Worm (Caenorhabditis elegans) whole organism, late embryonic: Measurements from ENCODE around the gene Y16E11A.4.
"Not testable (repeated sequence)": the region's sequence is repeated elsewhere in the genome, so short reads cannot be mapped to it uniquely, and the experiment has no call there.

ENCODE experiments used
- C38D4.7 ChIP-seq: fragments of 200-800 bp; sonication (Bioruptor generic); optimal IDR thresholded peaks from 2 replicates; lab custom pipeline; 2018; ENCODE audit warnings: mild to moderate bottlenecking, missing genetic modification characterization, moderate library complexity, missing compliant biosample characterization
- F13H6.1 ChIP-seq: sonication (generic microtip); optimal IDR thresholded peaks from 2 replicates; lab custom pipeline; 2016; ENCODE audit warnings: missing genetic modification characterization, missing compliant biosample characterization
- T23F11.4 ChIP-seq: fragments of 200-800 bp; sonication (Bioruptor generic); optimal IDR thresholded peaks from 2 replicates; lab custom pipeline; 2018; ENCODE audit warnings: mild to moderate bottlenecking, missing genetic modification characterization, missing compliant biosample characterization
- Y22D7AL.16 ChIP-seq: sonication (generic microtip); optimal IDR thresholded peaks from 2 replicates; lab custom pipeline; 2016; ENCODE audit warnings: missing genetic modification characterization, missing compliant biosample characterization
- ceh-14 ChIP-seq: sonication (generic microtip); optimal IDR thresholded peaks from 2 replicates; lab custom pipeline; 2016; ENCODE audit warnings: missing genotype, missing genetic modification characterization, missing compliant biosample characterization
- ceh-31 ChIP-seq: sonication (generic microtip); optimal IDR thresholded peaks from 2 replicates; lab custom pipeline; 2016; ENCODE audit warnings: missing genetic modification characterization, missing compliant biosample characterization
- ceh-34 ChIP-seq: sonication (generic microtip); optimal IDR thresholded peaks from 2 replicates; lab custom pipeline; 2016; ENCODE audit warnings: mild to moderate bottlenecking, missing genetic modification characterization, missing compliant biosample characterization
- ceh-45 ChIP-seq: fragments of 200-800 bp; sonication (Bioruptor generic); IDR thresholded peaks from 2 replicates; pipeline ENCODE4 v1.3.6; 2022; ENCODE audit warnings: missing genetic modification reagents, missing genetic modification characterization, missing compliant biosample characterization
- ceh-6 ChIP-seq: fragments of 200-800 bp; sonication (Bioruptor generic); optimal IDR thresholded peaks from 2 replicates; lab custom pipeline; 2018; ENCODE audit warnings: mild to moderate bottlenecking, missing genetic modification characterization, missing compliant biosample characterization
- che-1 ChIP-seq: sonication (generic microtip); optimal IDR thresholded peaks from 2 replicates; lab custom pipeline; 2016; ENCODE audit warnings: mild to moderate bottlenecking, missing genetic modification characterization, missing compliant biosample characterization
- dmd-4 ChIP-seq: sonication (generic microtip); optimal IDR thresholded peaks from 2 replicates; lab custom pipeline; 2016; ENCODE audit warnings: borderline replicate concordance, missing genetic modification characterization, missing compliant biosample characterization
- elt-2 ChIP-seq: sonication (generic microtip); optimal IDR thresholded peaks from 2 replicates; lab custom pipeline; 2016; ENCODE audit warnings: missing genetic modification reagents, missing genetic modification characterization, missing compliant biosample characterization
- fkh-10 ChIP-seq: fragments of 150-350 bp; optimal IDR thresholded peaks from 2 replicates; lab custom pipeline; 2014; ENCODE audit warnings: missing biosample characterization, missing genetic modification reagents, missing genetic modification characterization
- hlh-15 ChIP-seq: sonication (generic microtip); optimal IDR thresholded peaks from 2 replicates; lab custom pipeline; 2016; ENCODE audit warnings: missing genetic modification characterization, missing compliant biosample characterization
- hlh-30 ChIP-seq: sonication (generic microtip); optimal IDR thresholded peaks from 2 replicates; lab custom pipeline; 2017; ENCODE audit warnings: antibody characterized with exemption, missing genetic modification characterization, missing compliant biosample characterization; ENCODE audit not compliant: insufficient read depth
- hlh-6 ChIP-seq: sonication (generic microtip); optimal IDR thresholded peaks from 2 replicates; lab custom pipeline; 2016; ENCODE audit warnings: missing genotype, missing genetic modification characterization, missing compliant biosample characterization
- hlh-8 ChIP-seq: sonication (generic microtip); optimal IDR thresholded peaks from 2 replicates; lab custom pipeline; 2016; ENCODE audit warnings: missing genotype, missing genetic modification characterization, missing compliant biosample characterization
- lin-11 ChIP-seq: fragments of 200-800 bp; sonication (Bioruptor generic); optimal IDR thresholded peaks from 2 replicates; lab custom pipeline; 2018; ENCODE audit warnings: mild to moderate bottlenecking, missing genetic modification characterization, missing compliant biosample characterization
- madf-2 ChIP-seq: sonication (generic microtip); optimal IDR thresholded peaks from 2 replicates; lab custom pipeline; 2017; ENCODE audit warnings: missing genetic modification characterization, missing compliant biosample characterization
- nfya-1 ChIP-seq: sonication (generic microtip); optimal IDR thresholded peaks from 2 replicates; lab custom pipeline; 2017; ENCODE audit warnings: missing genetic modification characterization, mild to moderate bottlenecking, missing compliant biosample characterization, antibody characterized with exemption, moderate library complexity
- odd-2 ChIP-seq: sonication (generic microtip); optimal IDR thresholded peaks from 2 replicates; lab custom pipeline; 2017; ENCODE audit warnings: antibody characterized with exemption, mild to moderate bottlenecking, missing genetic modification characterization, missing compliant biosample characterization
- pha-2 ChIP-seq: sonication (generic microtip); optimal IDR thresholded peaks from 2 replicates; lab custom pipeline; 2017; ENCODE audit warnings: mild to moderate bottlenecking, missing genetic modification characterization, missing compliant biosample characterization
- pros-1 ChIP-seq: fragments of 150-350 bp; optimal IDR thresholded peaks from 2 replicates; lab custom pipeline; 2014; ENCODE audit warnings: missing biosample characterization, missing genetic modification reagents, missing genetic modification characterization
- ref-2 ChIP-seq: sonication (generic microtip); optimal IDR thresholded peaks from 2 replicates; lab custom pipeline; 2016; ENCODE audit warnings: missing genetic modification characterization, missing compliant biosample characterization
- sox-4 ChIP-seq: sonication (generic microtip); optimal IDR thresholded peaks from 2 replicates; lab custom pipeline; 2017; ENCODE audit warnings: mild to moderate bottlenecking, missing genetic modification characterization, inconsistent platforms, missing compliant biosample characterization
- syd-9 ChIP-seq: sonication (generic microtip); optimal IDR thresholded peaks from 2 replicates; lab custom pipeline; 2016; ENCODE audit warnings: mild to moderate bottlenecking, missing genetic modification characterization, moderate library complexity, missing compliant biosample characterization
- tbx-2 ChIP-seq: sonication (generic microtip); optimal IDR thresholded peaks from 2 replicates; lab custom pipeline; 2016; ENCODE audit warnings: missing genetic modification characterization, missing compliant biosample characterization
- tbx-7 ChIP-seq: sonication (generic microtip); optimal IDR thresholded peaks from 2 replicates; lab custom pipeline; 2016; ENCODE audit warnings: missing genotype, missing genetic modification characterization, missing compliant biosample characterization
- unc-42 ChIP-seq: sonication (generic microtip); optimal IDR thresholded peaks from 2 replicates; lab custom pipeline; 2016; ENCODE audit warnings: missing genotype, missing genetic modification characterization, missing compliant biosample characterization
- unc-86 ChIP-seq: sonication (generic microtip); optimal IDR thresholded peaks from 2 replicates; lab custom pipeline; 2016; ENCODE audit warnings: missing genetic modification characterization, missing compliant biosample characterization
- ztf-16 ChIP-seq: sonication (generic microtip); optimal IDR thresholded peaks from 2 replicates; lab custom pipeline; 2017; ENCODE audit warnings: missing genetic modification characterization, missing compliant biosample characterization

Y16E11A.4 gene

ce11 chrII:1989010-1989409 lies 1.9 kb downstream of the Y16E11A.4 start, which contains the start of gene math-44:
Gene math-44 (plus strand): TSS chrII:1989310.
- no peak for TF ChIP-seq F13H6.1 (tag; lab: Kevin White, UChicago)
- no peak for TF ChIP-seq hlh-30
- TF ChIP-seq hlh-6 (tag; lab: Kevin White, UChicago) = no peak
- no peak for TF ChIP-seq C38D4.7 (GFP tag; lab: Kevin White, UChicago)
- no peak for TF ChIP-seq ref-2 (tag; lab: Kevin White, UChicago)
- no peak for TF ChIP-seq che-1 (tag; lab: Kevin White, UChicago)
- no peak for TF ChIP-seq Y22D7AL.16 (tag; lab: Kevin White, UChicago)
- TF ChIP-seq hlh-8 (tag; lab: Kevin White, UChicago) = no peak
- no peak for TF ChIP-seq odd-2 (tag; lab: Kevin White, UChicago)
- no peak for TF ChIP-seq sox-4 (tag; lab: Kevin White, UChicago)
- TF ChIP-seq unc-86 (tag; lab: Kevin White, UChicago) = no peak

- TF ChIP-seq syd-9 (tag; lab: Kevin White, UChicago) (no peak), hlh-15 (tag; lab: Kevin White, UChicago) (no peak)
These were observed 6.7 kb downstream of the Y16E11A.4 start, which contains the start of gene math-21 for ce11 chrII:1993738-1994137. Gene math-21 (plus strand): TSS chrII:1994038.

ce11 chrII:1995744-1996143 lies 8.7 kb downstream of the Y16E11A.4 start:
- TF ChIP-seq unc-42 (tag; lab: Kevin White, UChicago) (no peak), elt-2 (tag; lab: Kevin White, UChicago) (peak; percentile 84), hlh-15 (tag; lab: Kevin White, UChicago) (no peak), pha-2 (tag; lab: Kevin White, UChicago) (no peak), dmd-4 (tag; lab: Kevin White, UChicago) (no peak), ztf-16 (tag; lab: Kevin White, UChicago) (no peak), nfya-1 (tag; lab: Kevin White, UChicago) (no peak)
- TF ChIP-seq, all 69 proteins: peak for 1

ce11 chrII:1996237-1996636 lies 9.2 kb downstream of the Y16E11A.4 start, which contains the start of gene math-20:
Gene math-20 (plus strand): TSS chrII:1996537.
- TF ChIP-seq hlh-6 (tag; lab: Kevin White, UChicago) = no peak
- no peak for TF ChIP-seq hlh-8 (tag; lab: Kevin White, UChicago)
- TF ChIP-seq fkh-10 = no peak
- TF ChIP-seq tbx-2 (tag; lab: Kevin White, UChicago) = no peak
- TF ChIP-seq ceh-31 (tag; lab: Kevin White, UChicago) = no peak
- TF ChIP-seq ceh-6 = no peak
- TF ChIP-seq ceh-45 = no peak
- TF ChIP-seq madf-2 (tag; lab: Kevin White, UChicago) = no peak

ce11 chrII:1998561-1998960 lies 11.5 kb downstream of the Y16E11A.4 start, which contains the start of gene math-19:
Gene math-19 (plus strand): TSS chrII:1998861.
- not testable (repeated sequence) for TF ChIP-seq tbx-7 (tag; lab: Kevin White, UChicago); T23F11.4 (GFP tag; lab: Kevin White, UChicago); ceh-34 (tag; lab: Kevin White, UChicago)
- TF ChIP-seq, all 69 proteins: peak for 0; not testable (repeated sequence) for 69

- TF ChIP-seq ceh-14, lin-11, pros-1: not testable (repeated sequence)
These were observed 13.6 kb downstream of the Y16E11A.4 start, which contains the start of gene ceh-84 for ce11 chrII:2000720-2001119. Gene ceh-84 (minus strand): TSS chrII:2000820.
